Fruit fly (Drosophila melanogaster): ENCODE measurements around the gene Prosalpha2.

Prosalpha2 gene

dm6 chr3R:12448889-12449314, 17.8 kb downstream of the Prosalpha2 start, which contains the start of gene CG18549 (continued):
- peak; percentile 100 for TF ChIP-seq CG17912 (GFP tag; optimal IDR thresholded peaks at IDR 0.05)
- TF ChIP-seq abd-A (tag; optimal IDR thresholded peaks at IDR 0.05) = peak; percentile 99
- peak; percentile 93 for TF ChIP-seq CG18011 (GFP tag; optimal IDR thresholded peaks at IDR 0.05)
- peak; percentile 85 for TF ChIP-seq sna (GFP tag; IDR thresholded peaks at IDR 0.05; ENCODE audit: partially characterized antibody)
- peak; percentile 98 for TF ChIP-seq ac (GFP tag; optimal IDR thresholded peaks at IDR 0.05)
- TF ChIP-seq tgo (GFP tag; IDR thresholded peaks at IDR 0.05) = peak; percentile 100
- TF ChIP-seq unc-4 (GFP tag; IDR thresholded peaks at IDR 0.05; ENCODE audit: partially characterized antibody) = peak; percentile 81
- peak; percentile 99 for TF ChIP-seq slou (GFP tag; optimal IDR thresholded peaks at IDR 0.05)
- peak in 1 of 2 experiments; percentile 89 for TF ChIP-seq tll (GFP tag; optimal IDR thresholded peaks at IDR 0.05)
- TF ChIP-seq lab (GFP tag; optimal IDR thresholded peaks at IDR 0.05) = peak; percentile 100
- TF ChIP-seq pho (GFP tag; optimal IDR thresholded peaks at IDR 0.05) = peak; percentile 99
- TF ChIP-seq Hsf (GFP tag; optimal IDR thresholded peaks at IDR 0.05) = peak; percentile 100
- peak; percentile 100 for TF ChIP-seq tap (tag; optimal IDR thresholded peaks at IDR 0.05)
- peak; percentile 99 for TF ChIP-seq Lhr (GFP tag; optimal IDR thresholded peaks at IDR 0.05)
- peak; percentile 99 for TF ChIP-seq MTF-1 (GFP tag; optimal IDR thresholded peaks at IDR 0.05; ENCODE audit: borderline replicate concordance)
- TF ChIP-seq CG14710 (tag; optimal IDR thresholded peaks at IDR 0.05) = peak; percentile 99
- TF ChIP-seq CG31365 (tag; optimal IDR thresholded peaks at IDR 0.05) = peak; percentile 95
- peak; percentile 99 for TF ChIP-seq Optix (GFP tag; IDR thresholded peaks at IDR 0.05)
- TF ChIP-seq CG8359 (GFP tag; optimal IDR thresholded peaks at IDR 0.05; ENCODE audit: borderline replicate concordance) = peak; percentile 97
- peak; percentile 98 for TF ChIP-seq sd (tag; optimal IDR thresholded peaks at IDR 0.05)
- TF ChIP-seq run (tag; optimal IDR thresholded peaks at IDR 0.05) = peak; percentile 100
- peak; percentile 87 for TF ChIP-seq Sry-δ (GFP tag; optimal IDR thresholded peaks at IDR 0.05)
- peak; percentile 95 for TF ChIP-seq stwl (tag; optimal IDR thresholded peaks at IDR 0.05)
- TF ChIP-seq zfh2 (GFP tag; optimal IDR thresholded peaks at IDR 0.05) = peak; percentile 98
- peak; percentile 99 for TF ChIP-seq CG12071 (GFP tag; optimal IDR thresholded peaks at IDR 0.05)
- peak; percentile 93 for TF ChIP-seq Deaf1 (tag; optimal IDR thresholded peaks at IDR 0.05)
- TF ChIP-seq Neu2 (GFP tag; optimal IDR thresholded peaks at IDR 0.05; ENCODE audit: borderline replicate concordance) = peak; percentile 91
- TF ChIP-seq stc (GFP tag; IDR thresholded peaks at IDR 0.05) = peak; percentile 100
- TF ChIP-seq Bgb (GFP tag; IDR thresholded peaks at IDR 0.05; ENCODE audit: partially characterized antibody) = peak; percentile 82
- TF ChIP-seq luna (GFP tag; optimal IDR thresholded peaks at IDR 0.05) = peak; percentile 98
- TF ChIP-seq crc (GFP tag; optimal IDR thresholded peaks at IDR 0.05) = peak; percentile 98
- TF ChIP-seq lmd (GFP tag; IDR thresholded peaks at IDR 0.05) = peak; percentile 100
- peak; percentile 99 for TF ChIP-seq jing (GFP tag; optimal IDR thresholded peaks at IDR 0.05)
- TF ChIP-seq CG12299 (tag; optimal IDR thresholded peaks at IDR 0.05) = peak; percentile 100
- TF ChIP-seq Vsx1 (GFP tag; optimal IDR thresholded peaks at IDR 0.05) = peak; percentile 99
- TF ChIP-seq CG32532 (GFP tag; IDR thresholded peaks at IDR 0.05) = peak; percentile 100
- TF ChIP-seq sisA (GFP tag; IDR thresholded peaks at IDR 0.05) = peak; percentile 100
- TF ChIP-seq CG2120 (GFP tag; optimal IDR thresholded peaks at IDR 0.05) = peak; percentile 100
- TF ChIP-seq CG16779 (GFP tag; IDR thresholded peaks at IDR 0.05) = peak; percentile 99
- peak; percentile 100 for TF ChIP-seq CG7839 (tag; optimal IDR thresholded peaks at IDR 0.05)
- peak; percentile 100 for TF ChIP-seq HLH3B (GFP tag; IDR thresholded peaks at IDR 0.05)
- peak; percentile 100 for TF ChIP-seq nmo (GFP tag; optimal IDR thresholded peaks at IDR 0.05)
- TF ChIP-seq sob (GFP tag; IDR thresholded peaks at IDR 0.05) = peak; percentile 100
- TF ChIP-seq sr (GFP tag; IDR thresholded peaks at IDR 0.05) = peak; percentile 99; the same call in 2 of the 3 replicates
- peak; percentile 100 for TF ChIP-seq CG18619 (GFP tag; optimal IDR thresholded peaks at IDR 0.05)
- peak; percentile 97 for TF ChIP-seq CG9437 (GFP tag; optimal IDR thresholded peaks at IDR 0.05)
- TF ChIP-seq repo (GFP tag; optimal IDR thresholded peaks at IDR 0.05) = peak; percentile 98
- TF ChIP-seq CG10462 (GFP tag; optimal IDR thresholded peaks at IDR 0.05) = peak; percentile 99
- TF ChIP-seq Oaz (GFP tag; IDR thresholded peaks at IDR 0.05) = peak; percentile 100

Measured in whole organism, embryonic.